Worm (Caenorhabditis elegans): ENCODE measurements around the gene R13D11.1.
A peak's percentile ranks its signal among the peaks of the same experiment; 100 is the strongest.

Gene R13D11.1

DNA sequence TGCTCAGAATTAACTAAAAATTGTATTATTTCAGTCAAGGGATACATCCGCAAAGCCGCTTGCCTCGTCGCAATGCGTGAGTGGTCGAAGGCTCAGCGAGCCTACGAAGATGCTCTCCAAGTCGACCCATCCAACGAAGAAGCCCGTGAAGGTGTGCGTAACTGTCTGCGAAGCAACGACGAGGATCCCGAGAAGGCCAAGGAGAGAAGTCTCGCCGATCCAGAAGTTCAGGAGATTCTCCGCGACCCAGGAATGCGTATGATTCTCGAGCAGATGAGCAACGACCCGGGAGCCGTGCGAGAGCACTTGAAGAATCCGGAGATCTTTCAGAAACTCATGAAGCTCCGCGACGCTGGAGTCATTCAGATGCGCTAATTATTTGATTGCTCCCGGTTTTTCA, 42.9 kb upstream of the R13D11.1 start:
- TF ChIP-seq nhr-77 (tag; optimal IDR thresholded peaks at IDR 0.05) (no peak), jun-1 (tag; optimal IDR thresholded peaks at IDR 0.05) (no peak), lin-39 (tag; optimal IDR thresholded peaks at IDR 0.05) (no peak)

DNA sequence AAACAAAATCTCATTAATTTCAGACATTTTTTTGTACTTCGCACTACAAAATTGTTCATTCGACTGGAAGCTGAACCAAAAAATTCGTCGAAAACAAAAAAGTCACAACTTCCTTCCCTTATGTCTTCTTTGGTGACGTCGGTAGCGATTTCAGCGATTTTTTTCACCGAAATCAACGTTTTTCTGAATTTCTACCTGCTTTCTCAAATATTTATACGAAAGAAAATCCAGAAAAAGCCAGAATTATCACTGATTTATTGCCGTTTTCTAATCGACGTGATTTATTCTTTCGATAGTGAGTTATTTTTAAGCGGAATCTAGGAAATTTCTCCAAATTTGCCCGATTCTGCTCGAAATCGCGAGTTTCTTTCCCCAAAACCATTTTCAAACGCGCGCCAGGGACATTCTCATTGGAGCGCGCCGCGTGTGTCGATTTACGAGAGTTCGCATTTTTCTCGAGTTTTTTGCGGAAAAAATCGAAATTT, 42.4 kb upstream of the R13D11.1 start, which contains the start of gene srbc-58:
Gene srbc-58 (plus strand): TSS at position 121 of the 485 bp plus-strand sequence.
- TF ChIP-seq ama-1 (optimal IDR thresholded peaks at IDR 0.05) = peak; percentile 93
- TF ChIP-seq snpc-4 (tag; optimal IDR thresholded peaks at IDR 0.05) = no peak
- TF ChIP-seq pqm-1 (tag; optimal IDR thresholded peaks at IDR 0.05) = no peak
- peak; percentile 21 for TF ChIP-seq pha-4 (tag; optimal IDR thresholded peaks at IDR 0.05)
- TF ChIP-seq egl-27 (tag; optimal IDR thresholded peaks at IDR 0.05) = no peak
- peak; percentile 25 for TF ChIP-seq nhr-25 (tag; optimal IDR thresholded peaks at IDR 0.05)
- no peak for TF ChIP-seq nhr-67 (tag; optimal IDR thresholded peaks at IDR 0.05)
- no peak for TF ChIP-seq ZK546.5 (tag; optimal IDR thresholded peaks at IDR 0.05)
- no peak for TF ChIP-seq ceh-9 (tag; optimal IDR thresholded peaks at IDR 0.05)
- TF ChIP-seq tbx-2 (tag; optimal IDR thresholded peaks at IDR 0.05) = peak; percentile 16
- TF ChIP-seq elt-1 (tag; optimal IDR thresholded peaks at IDR 0.05) = no peak
- peak; percentile 21 for TF ChIP-seq elt-2 (tag; optimal IDR thresholded peaks at IDR 0.05)
- no peak for TF ChIP-seq nhr-28 (tag; optimal IDR thresholded peaks at IDR 0.05)
- peak; percentile 54 for TF ChIP-seq R02D3.7 (tag; optimal IDR thresholded peaks at IDR 0.05)
- TF ChIP-seq ztf-11 (tag; optimal IDR thresholded peaks at IDR 0.05) = no peak
- TF ChIP-seq ceh-82 (tag; optimal IDR thresholded peaks at IDR 0.05) = no peak
- TF ChIP-seq ztf-4 (tag; optimal IDR thresholded peaks at IDR 0.05) = no peak
- no peak for TF ChIP-seq nhr-77 (tag; optimal IDR thresholded peaks at IDR 0.05)

DNA sequence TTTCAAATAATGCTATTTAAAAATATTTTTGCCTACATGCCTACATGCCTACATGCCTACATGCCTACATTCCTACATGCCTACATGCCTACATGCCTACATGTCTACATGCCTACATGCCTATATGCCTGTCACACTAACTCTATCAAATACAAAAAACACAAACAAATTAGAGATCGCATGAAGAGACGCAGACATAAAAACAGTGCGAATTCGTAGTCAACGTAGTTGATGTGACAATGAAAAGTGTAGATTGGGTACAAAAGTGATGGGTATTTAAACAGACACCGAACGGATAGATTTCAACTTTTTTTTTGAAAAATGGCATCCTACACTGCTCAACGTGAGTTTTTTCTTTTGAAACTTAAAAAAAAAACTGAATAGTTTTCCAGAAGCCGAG, 40.0 kb upstream of the R13D11.1 start, which contains the start of gene R09E12.9:
Gene R09E12.9 (plus strand): TSS at position 316 of the 400 bp plus-strand sequence.
- TF ChIP-seq nhr-11 (tag; optimal IDR thresholded peaks at IDR 0.05) (no peak), tbx-2 (tag; optimal IDR thresholded peaks at IDR 0.05) (no peak), nhr-77 (tag; optimal IDR thresholded peaks at IDR 0.05) (peak; percentile 94), fkh-10 (GFP tag; optimal IDR thresholded peaks at IDR 0.05) (no peak), nfya-1 (tag; optimal IDR thresholded peaks at IDR 0.05; ENCODE audit: insufficient read depth) (peak; percentile 31), elt-2 (tag; optimal IDR thresholded peaks at IDR 0.05) (no peak), R02D3.7 (tag; optimal IDR thresholded peaks at IDR 0.05) (no peak), ceh-16 (tag; optimal IDR thresholded peaks at IDR 0.05) (no peak), ceh-82 (tag; optimal IDR thresholded peaks at IDR 0.05) (no peak), elt-1 (tag; optimal IDR thresholded peaks at IDR 0.05) (peak; percentile 50), aly-2 (tag; optimal IDR thresholded peaks at IDR 0.05) (no peak), nhr-23 (tag; optimal IDR thresholded peaks at IDR 0.05) (peak; percentile 45), nhr-25 (tag; optimal IDR thresholded peaks at IDR 0.05) (peak; percentile 34), fkh-2 (tag; optimal IDR thresholded peaks at IDR 0.05) (no peak), ztf-4 (tag; optimal IDR thresholded peaks at IDR 0.05) (no peak), lin-15B (tag; optimal IDR thresholded peaks at IDR 0.05) (peak; percentile 15), nhr-76 (tag; optimal IDR thresholded peaks at IDR 0.05) (peak; percentile 81), skn-1 (tag; optimal IDR thresholded peaks at IDR 0.05) (no peak)

DNA sequence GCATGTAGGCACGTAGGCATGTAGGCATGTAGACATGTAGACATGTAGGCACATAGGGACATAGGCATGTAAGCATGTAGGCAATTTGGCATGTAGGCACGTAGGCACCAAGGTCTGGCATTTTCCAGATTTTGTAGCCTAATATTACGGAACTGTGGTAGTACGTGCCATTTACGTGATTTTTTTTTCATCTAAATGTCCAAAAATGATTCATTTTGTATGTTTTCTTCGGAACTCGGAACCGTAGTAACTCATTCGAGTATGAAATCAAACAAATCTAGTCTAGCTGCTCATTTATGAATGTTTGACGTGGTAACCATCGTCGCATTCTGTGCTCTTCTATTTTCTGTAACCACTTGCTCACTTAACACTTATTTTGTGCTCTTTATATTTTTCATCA, 38.9 kb upstream of the R13D11.1 start, which contains the start of gene srbc-59:
Gene srbc-59 (plus strand): TSS at position 301 of the 400 bp plus-strand sequence.
- TF ChIP-seq ztf-4 (tag; optimal IDR thresholded peaks at IDR 0.05) = no peak

DNA sequence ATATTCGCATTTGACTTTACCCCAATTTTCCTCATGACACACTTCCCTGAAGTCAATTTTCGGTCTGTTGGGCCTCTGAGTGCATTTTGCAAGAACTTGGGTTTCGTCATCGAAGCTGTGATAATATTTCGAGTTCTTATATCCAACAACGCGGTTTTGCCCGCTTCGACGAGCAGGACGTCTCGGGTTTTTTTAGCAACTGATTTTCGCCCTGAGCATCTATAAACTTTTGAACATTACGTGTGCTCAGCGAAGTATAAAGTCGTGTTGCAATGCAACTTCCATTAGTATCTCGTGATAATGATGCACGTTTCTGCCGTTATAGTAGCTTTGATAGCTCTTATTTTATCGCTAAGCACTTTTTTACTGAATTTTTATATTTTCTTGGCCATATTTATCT, 37.3 kb upstream of the R13D11.1 start, which contains the start of gene srbc-60:
Gene srbc-60 (plus strand): TSS at position 301 of the 400 bp plus-strand sequence.
- TF ChIP-seq nhr-28 (tag; optimal IDR thresholded peaks at IDR 0.05) (no peak), pqm-1 (tag; optimal IDR thresholded peaks at IDR 0.05) (no peak), nhr-67 (tag; optimal IDR thresholded peaks at IDR 0.05) (no peak), nhr-11 (tag; optimal IDR thresholded peaks at IDR 0.05) (no peak), fkh-10 (GFP tag; optimal IDR thresholded peaks at IDR 0.05) (no peak), nhr-23 (tag; optimal IDR thresholded peaks at IDR 0.05) (no peak), fkh-2 (tag; optimal IDR thresholded peaks at IDR 0.05) (no peak), lsy-12 (tag; optimal IDR thresholded peaks at IDR 0.05) (no peak), tbx-2 (tag; optimal IDR thresholded peaks at IDR 0.05) (no peak), ztf-11 (tag; optimal IDR thresholded peaks at IDR 0.05) (no peak), sea-2 (GFP tag; optimal IDR thresholded peaks at IDR 0.05) (no peak), ama-1 (optimal IDR thresholded peaks at IDR 0.05) (no peak), ztf-4 (tag; optimal IDR thresholded peaks at IDR 0.05) (no peak), nhr-25 (tag; optimal IDR thresholded peaks at IDR 0.05) (no peak), lin-39 (tag; optimal IDR thresholded peaks at IDR 0.05) (no peak), ceh-82 (tag; optimal IDR thresholded peaks at IDR 0.05) (no peak), lin-15B (tag; optimal IDR thresholded peaks at IDR 0.05) (no peak), jun-1 (tag; optimal IDR thresholded peaks at IDR 0.05) (no peak), fos-1 (tag; optimal IDR thresholded peaks at IDR 0.05) (no peak)
